Fruit fly (Drosophila melanogaster) whole organism, embryonic: ENCODE results near the gene spd-2.

Experiments
- B-H2 ChIP-seq: fragments of 200-800 bp; sonication (Bioruptor generic); optimal IDR thresholded peaks from 2 replicates; lab custom pipeline; 2018; ENCODE audit warnings: missing biosample characterization, mild to moderate bottlenecking, missing genetic modification characterization
- BEAF-32 ChIP-seq: fragments of 200-800 bp; sonication (Bioruptor generic); optimal IDR thresholded peaks from 3 replicates; lab custom pipeline; 2017; ENCODE audit warnings: missing biosample characterization, missing genetic modification characterization, mild to moderate bottlenecking, moderate library complexity, missing genetic modification reagents
- CG10267 ChIP-seq: fragments of 200-800 bp; sonication (Bioruptor generic); optimal IDR thresholded peaks from 2 replicates; lab custom pipeline; 2018; ENCODE audit warnings: missing biosample characterization, mild to moderate bottlenecking, missing genetic modification characterization, moderate library complexity
- CG12071 ChIP-seq: fragments of 200-800 bp; sonication (Bioruptor generic); optimal IDR thresholded peaks from 3 replicates; lab custom pipeline; 2018; ENCODE audit warnings: missing biosample characterization, mild to moderate bottlenecking, missing genetic modification characterization
- CG1233 ChIP-seq: fragments of 200-800 bp; sonication (Bioruptor generic); optimal IDR thresholded peaks from 4 replicates; lab custom pipeline; 2018; ENCODE audit warnings: missing biosample characterization, mild to moderate bottlenecking, missing genetic modification characterization
- CG14667 ChIP-seq: fragments of 200-800 bp; sonication (Bioruptor generic); IDR thresholded peaks from 2 replicates; pipeline ENCODE4 v1.3.6; 2022; ENCODE audit warnings: missing biosample characterization, missing genetic modification characterization
- CG17361 ChIP-seq: fragments of 200-800 bp; sonication (Bioruptor generic); IDR thresholded peaks from 3 replicates; pipeline ENCODE4 v1.3.6; 2022; ENCODE audit warnings: missing biosample characterization, missing genetic modification characterization
- CG18619 ChIP-seq: fragments of 200-800 bp; sonication (Bioruptor generic); optimal IDR thresholded peaks from 3 replicates; lab custom pipeline; 2017; ENCODE audit warnings: missing biosample characterization, mild to moderate bottlenecking, missing genetic modification characterization
- CG2712 ChIP-seq: fragments of 200-800 bp; optimal IDR thresholded peaks from 3 replicates; lab custom pipeline; 2019; ENCODE audit warnings: missing biosample characterization, mild to moderate bottlenecking, missing genetic modification characterization, moderate library complexity
- CG30020 ChIP-seq: fragments of 200-800 bp; optimal IDR thresholded peaks from 2 replicates; lab custom pipeline; 2019; ENCODE audit warnings: missing biosample characterization, mild to moderate bottlenecking, missing genetic modification characterization, moderate library complexity
- CG30403 ChIP-seq: fragments of 200-800 bp; sonication (Bioruptor generic); optimal IDR thresholded peaks from 3 replicates; lab custom pipeline; 2016; ENCODE audit warnings: missing biosample characterization, missing genetic modification characterization
- CG31441 ChIP-seq: fragments of 200-800 bp; sonication (Bioruptor generic); IDR thresholded peaks from 2 replicates; pipeline ENCODE4 v1.3.6; 2022; ENCODE audit warnings: missing biosample characterization, missing genetic modification characterization
- CG3281 ChIP-seq: fragments of 200-800 bp; sonication (Bioruptor generic); optimal IDR thresholded peaks from 3 replicates; lab custom pipeline; 2017; ENCODE audit warnings: missing biosample characterization, mild to moderate bottlenecking, missing genetic modification characterization
- CG33557 ChIP-seq: fragments of 200-800 bp; sonication (Bioruptor generic); optimal IDR thresholded peaks from 2 replicates; lab custom pipeline; 2019; ENCODE audit warnings: missing biosample characterization, mild to moderate bottlenecking, missing genetic modification characterization, moderate library complexity
- CG3847 ChIP-seq: fragments of 200-800 bp; sonication (Bioruptor generic); IDR thresholded peaks from 2 replicates; pipeline ENCODE4 v1.3.6; 2022; ENCODE audit warnings: missing biosample characterization, missing genetic modification characterization
- CG4707 ChIP-seq: fragments of 200-800 bp; sonication (Bioruptor generic); optimal IDR thresholded peaks from 2 replicates; lab custom pipeline; 2018; ENCODE audit warnings: missing biosample characterization, mild to moderate bottlenecking, missing genetic modification characterization, moderate library complexity
- CG6683 ChIP-seq: fragments of 200-800 bp; sonication (Bioruptor generic); optimal IDR thresholded peaks from 2 replicates; lab custom pipeline; 2017; ENCODE audit warnings: missing biosample characterization, mild to moderate bottlenecking, missing genetic modification characterization, missing genetic modification reagents
- CG7556 ChIP-seq: fragments of 200-800 bp; sonication (Bioruptor generic); optimal IDR thresholded peaks from 2 replicates; lab custom pipeline; 2017; ENCODE audit warnings: missing biosample characterization, mild to moderate bottlenecking, missing genetic modification characterization
- CG8281 ChIP-seq: fragments of 200-800 bp; sonication (Bioruptor generic); optimal IDR thresholded peaks from 2 replicates; lab custom pipeline; 2018; ENCODE audit warnings: missing biosample characterization, mild to moderate bottlenecking, missing genetic modification characterization, moderate library complexity
- CG9932 ChIP-seq: fragments of 200-800 bp; sonication (Bioruptor generic); IDR thresholded peaks from 2 replicates; pipeline ENCODE4 v1.3.6; 2022; ENCODE audit warnings: missing biosample characterization, missing genetic modification characterization
- D19B ChIP-seq: fragments of 200-800 bp; sonication (Bioruptor generic); optimal IDR thresholded peaks from 2 replicates; lab custom pipeline; 2017; ENCODE audit warnings: missing biosample characterization, mild to moderate bottlenecking, missing genetic modification characterization
- Doc3 ChIP-seq: fragments of 200-800 bp; sonication (Bioruptor generic); IDR thresholded peaks from 3 replicates; pipeline ENCODE4 v1.3.6; 2022; ENCODE audit warnings: missing biosample characterization, missing genetic modification characterization; ENCODE audit not compliant: partially characterized antibody
- Eip74EF ChIP-seq, 2 experiments: fragments of 200-800 bp in 1 of 2; fragments of >200 bp in 1 of 2; sonication (Bioruptor generic) in 1 of 2; optimal IDR thresholded peaks; 2 replicates each; lab custom pipeline; 2017 to 2019; ENCODE audit warnings: missing biosample characterization in 2 of 2, missing genetic modification characterization in 2 of 2, mild to moderate bottlenecking in 1 of 2, moderate library complexity in 1 of 2
- Fer2 ChIP-seq: fragments of 200-800 bp; sonication (Bioruptor generic); optimal IDR thresholded peaks from 2 replicates; lab custom pipeline; 2018; ENCODE audit warnings: missing biosample characterization, mild to moderate bottlenecking, missing genetic modification characterization, moderate library complexity
- HLH4C ChIP-seq: fragments of 200-800 bp; sonication (Bioruptor generic); IDR thresholded peaks from 3 replicates; pipeline ENCODE4 v1.3.6; 2022; ENCODE audit warnings: missing biosample characterization, missing genetic modification characterization; ENCODE audit not compliant: partially characterized antibody
- HLH54F ChIP-seq: fragments of 200-800 bp; sonication (Bioruptor generic); optimal IDR thresholded peaks from 3 replicates; lab custom pipeline; 2016; ENCODE audit warnings: missing biosample characterization, missing genetic modification characterization
- Lpt ChIP-seq: fragments of >200 bp; optimal IDR thresholded peaks from 2 replicates; lab custom pipeline; 2018; ENCODE audit warnings: missing biosample characterization, missing genetic modification characterization
- Mad ChIP-seq: fragments of 200-800 bp; sonication (Bioruptor generic); optimal IDR thresholded peaks from 2 replicates; lab custom pipeline; 2016; ENCODE audit warnings: missing biosample characterization, missing genetic modification characterization
- Mrtf ChIP-seq: fragments of 200-800 bp; sonication (Bioruptor generic); IDR thresholded peaks from 3 replicates; pipeline ENCODE4 v1.3.6; 2022; ENCODE audit warnings: missing biosample characterization, missing genetic modification characterization
- Myb ChIP-seq: fragments of 200-800 bp; sonication (Bioruptor generic); optimal IDR thresholded peaks from 2 replicates; lab custom pipeline; 2016; ENCODE audit warnings: missing biosample characterization, missing genetic modification characterization
- Nf-YA ChIP-seq: fragments of 200-800 bp; sonication (Bioruptor generic); IDR thresholded peaks from 2 replicates; pipeline ENCODE4 v1.3.6; 2022; ENCODE audit warnings: missing biosample characterization, missing genetic modification characterization
- Poxn ChIP-seq: fragments of 200-800 bp; sonication (Bioruptor generic); IDR thresholded peaks from 2 replicates; pipeline ENCODE4 v1.3.6; 2022; ENCODE audit warnings: missing biosample characterization, missing genetic modification characterization
- Scr ChIP-seq: fragments of 200-800 bp; sonication (Bioruptor generic); IDR thresholded peaks from 2 replicates; pipeline ENCODE4 v1.3.6; 2022; ENCODE audit warnings: missing biosample characterization, missing genetic modification characterization; ENCODE audit not compliant: partially characterized antibody
- Sin3A ChIP-seq: fragments of >200 bp; optimal IDR thresholded peaks from 2 replicates; lab custom pipeline; 2018
- ci ChIP-seq: fragments of 200-800 bp; sonication (Bioruptor generic); IDR thresholded peaks from 3 replicates; pipeline ENCODE4 v1.3.6; 2022; ENCODE audit warnings: missing biosample characterization, missing genetic modification characterization
- corto ChIP-seq: fragments of 200-800 bp; sonication (Bioruptor generic); optimal IDR thresholded peaks from 2 replicates; lab custom pipeline; 2016; ENCODE audit warnings: missing biosample characterization, mild to moderate bottlenecking, missing genetic modification characterization, moderate library complexity
- dysf ChIP-seq: fragments of 200-800 bp; sonication (Bioruptor generic); IDR thresholded peaks from 3 replicates; pipeline ENCODE4 v1.3.6; 2022; ENCODE audit warnings: missing biosample characterization, missing genetic modification characterization
- fd96Cb ChIP-seq: fragments of 200-800 bp; sonication (Bioruptor generic); optimal IDR thresholded peaks from 2 replicates; lab custom pipeline; 2018; ENCODE audit warnings: missing biosample characterization, mild to moderate bottlenecking, missing genetic modification characterization, moderate library complexity
- gfzf ChIP-seq: fragments of 200-800 bp; sonication (Bioruptor generic); optimal IDR thresholded peaks from 2 replicates; lab custom pipeline; 2016; ENCODE audit warnings: missing biosample characterization, mild to moderate bottlenecking, missing genetic modification characterization, moderate library complexity
- grau ChIP-seq: fragments of 200-800 bp; optimal IDR thresholded peaks from 3 replicates; lab custom pipeline; 2019; ENCODE audit warnings: missing biosample characterization, mild to moderate bottlenecking, missing genetic modification characterization, moderate library complexity
- kay ChIP-seq: fragments of 200-800 bp; sonication (Bioruptor generic); optimal IDR thresholded peaks from 2 replicates; lab custom pipeline; 2016; ENCODE audit warnings: missing biosample characterization, missing genetic modification characterization
- klu ChIP-seq: fragments of 200-800 bp; sonication (Bioruptor generic); IDR thresholded peaks from 2 replicates; pipeline ENCODE4 v1.3.6; 2022; ENCODE audit warnings: missing biosample characterization, missing genetic modification characterization
- maf-S ChIP-seq: fragments of 200-800 bp; sonication (Bioruptor generic); optimal IDR thresholded peaks from 2 replicates; lab custom pipeline; 2016; ENCODE audit warnings: missing biosample characterization, missing genetic modification characterization
- mirr ChIP-seq: fragments of 200-800 bp; sonication (Bioruptor generic); optimal IDR thresholded peaks from 3 replicates; lab custom pipeline; 2018; ENCODE audit warnings: missing biosample characterization, mild to moderate bottlenecking, missing genetic modification characterization
- pho ChIP-seq: fragments of 200-800 bp; sonication (Bioruptor generic); optimal IDR thresholded peaks from 2 replicates; lab custom pipeline; 2016; ENCODE audit warnings: missing biosample characterization, missing genetic modification characterization
- psq ChIP-seq: fragments of 200-800 bp; sonication (Bioruptor generic); optimal IDR thresholded peaks from 2 replicates; lab custom pipeline; 2017; ENCODE audit warnings: missing biosample characterization, missing genetic modification characterization
- ranshi ChIP-seq: fragments of 200-800 bp; sonication (Bioruptor generic); IDR thresholded peaks from 2 replicates; pipeline ENCODE4 v1.3.6; 2022; ENCODE audit warnings: missing biosample characterization, missing genetic modification characterization
- sd ChIP-seq: fragments of 200-800 bp; sonication (Bioruptor generic); optimal IDR thresholded peaks from 3 replicates; lab custom pipeline; 2018; ENCODE audit warnings: missing biosample characterization, mild to moderate bottlenecking, missing genetic modification characterization, moderate library complexity
- sens-2 ChIP-seq: fragments of 200-800 bp; sonication (Bioruptor generic); IDR thresholded peaks from 2 replicates; pipeline ENCODE4 v1.3.6; 2022; ENCODE audit warnings: missing biosample characterization, missing genetic modification characterization
- slp2 ChIP-seq: fragments of 200-800 bp; sonication (Bioruptor generic); optimal IDR thresholded peaks from 2 replicates; lab custom pipeline; 2016; ENCODE audit warnings: missing biosample characterization, missing genetic modification characterization
- stwl ChIP-seq: fragments of 200-800 bp; sonication (Bioruptor generic); optimal IDR thresholded peaks from 3 replicates; lab custom pipeline; 2018; ENCODE audit warnings: missing biosample characterization, mild to moderate bottlenecking, missing genetic modification characterization, moderate library complexity

spd-2 gene

DNA sequence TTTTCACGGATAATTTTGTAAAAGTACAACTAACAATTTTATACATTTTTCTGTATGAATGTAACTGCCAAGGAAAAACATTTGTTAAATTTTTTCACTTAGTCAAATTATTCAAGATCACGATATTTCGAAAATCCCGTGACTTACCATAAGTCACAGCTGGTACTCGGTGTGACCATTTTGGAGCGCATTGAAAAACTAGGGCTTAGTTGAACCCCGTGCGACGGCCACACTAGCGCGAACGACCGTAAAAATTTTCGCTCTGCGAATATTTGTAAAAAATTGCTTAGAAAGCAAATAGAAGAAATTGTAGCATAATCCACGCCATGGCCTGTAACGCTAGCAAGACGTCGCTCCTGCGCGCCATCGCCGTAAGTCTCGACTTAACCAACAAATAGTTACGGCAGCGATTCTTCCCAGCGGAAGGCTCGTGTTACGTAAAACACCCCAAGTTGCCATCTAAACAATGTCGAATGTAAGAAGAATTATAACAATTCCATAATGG is 10.7 kb downstream of the spd-2 start, which contains the start of gene UQCR-C2 (continued):
- TF ChIP-seq Nf-YA, result no peak
- TF ChIP-seq CG10267 (tag; lab: Kevin White, UChicago), result peak; percentile 55
- TF ChIP-seq HLH54F (GFP tag; lab: Kevin White, UChicago), result peak; percentile 11
- TF ChIP-seq stwl, result peak; percentile 71
- no peak for TF ChIP-seq klu (GFP tag; lab: Robert Waterston, UW)
- peak; percentile 61 for TF ChIP-seq BEAF-32 (GFP tag; lab: Kevin White, UChicago)
- peak; percentile 47 for TF ChIP-seq CG30020 (tag; lab: Kevin White, UChicago)
- no peak for TF ChIP-seq maf-S
- TF ChIP-seq CG18619 (GFP tag; lab: Kevin White, UChicago), result no peak
- TF ChIP-seq HLH4C (GFP tag; lab: Robert Waterston, UW), result no peak
- no peak for TF ChIP-seq mirr (GFP tag; lab: Kevin White, UChicago)
- no peak for TF ChIP-seq pho (GFP tag; lab: Kevin White, UChicago)
- no peak for TF ChIP-seq Lpt (GFP tag; lab: Kevin White, UChicago)
- no peak for TF ChIP-seq ranshi (GFP tag; lab: Robert Waterston, UW)
- no peak for TF ChIP-seq Eip74EF (GFP tag; optimal IDR thresholded peaks at IDR 0.05; lab: Kevin White, UChicago)
- TF ChIP-seq CG7556 (GFP tag; lab: Kevin White, UChicago), result no peak
- no peak for TF ChIP-seq CG12071
- peak; percentile 71 for TF ChIP-seq B-H2
- no peak for TF ChIP-seq Fer2
- peak; percentile 41 for TF ChIP-seq grau (tag; lab: Kevin White, UChicago)
- no peak for TF ChIP-seq corto (GFP tag; lab: Kevin White, UChicago)
- peak; percentile 96 for TF ChIP-seq CG31441
- peak; percentile 63 for TF ChIP-seq sd
- no peak for TF ChIP-seq slp2
- peak; percentile 27; the same call in 1 of the 2 replicates for TF ChIP-seq CG9932 (GFP tag; lab: Robert Waterston, UW)
- no peak for TF ChIP-seq psq
- no peak for TF ChIP-seq D19B (GFP tag; lab: Kevin White, UChicago)
- TF ChIP-seq kay (GFP tag; lab: Kevin White, UChicago), result no peak
- TF ChIP-seq Mad (GFP tag; lab: Kevin White, UChicago), result no peak
- no peak for TF ChIP-seq Mrtf (GFP tag; lab: Robert Waterston, UW)
- no peak for TF ChIP-seq CG3281 (GFP tag; lab: Kevin White, UChicago)
- TF ChIP-seq sens-2, result no peak
- TF ChIP-seq CG17361 (GFP tag; lab: Robert Waterston, UW), result no peak
- TF ChIP-seq CG2712, result peak; percentile 45
- no peak for TF ChIP-seq dysf (GFP tag; lab: Robert Waterston, UW)
- no peak for TF ChIP-seq Poxn (GFP tag; lab: Robert Waterston, UW)
- TF ChIP-seq CG3847 (GFP tag; lab: Robert Waterston, UW), result peak; percentile 38; the same call in 1 of the 2 replicates
- peak; percentile 29 for TF ChIP-seq CG33557 (GFP tag; lab: Kevin White, UChicago)
- peak; percentile 98 for TF ChIP-seq gfzf (GFP tag; lab: Kevin White, UChicago)
- no peak for TF ChIP-seq CG8281 (tag; lab: Kevin White, UChicago)
- peak; percentile 25 for TF ChIP-seq Scr (GFP tag; lab: Robert Waterston, UW)
- peak; percentile 70 for TF ChIP-seq Myb (GFP tag; lab: Kevin White, UChicago)
- TF ChIP-seq CG1233 (GFP tag; lab: Kevin White, UChicago), result no peak
- no peak for TF ChIP-seq CG4707 (GFP tag; lab: Kevin White, UChicago)
- TF ChIP-seq Sin3A (lab: Kevin White, UChicago), result peak; percentile 39
- peak; percentile 33; the same call in 1 of the 3 replicates for TF ChIP-seq Doc3 (GFP tag; lab: Robert Waterston, UW)
- TF ChIP-seq ci, result peak; percentile 6; the same call in 1 of the 3 replicates
- TF ChIP-seq CG6683 (GFP tag; lab: Kevin White, UChicago), result no peak
- TF ChIP-seq CG30403, result peak; percentile 8
- no peak for TF ChIP-seq CG14667 (GFP tag; lab: Robert Waterston, UW)
- no peak for TF ChIP-seq fd96Cb
